Fruit fly (Drosophila melanogaster) whole organism, embryonic: Measurements from ENCODE around the gene CG14820.
A peak's percentile ranks its signal among the peaks of the same experiment; 100 is the strongest.

Experiments used
- Antp ChIP-seq: fragments of 200-800 bp; sonication (Bioruptor generic); optimal IDR thresholded peaks from 3 replicates; lab custom pipeline; 2016; ENCODE audit warnings: missing biosample characterization, missing genetic modification characterization
- CG10209 ChIP-seq: fragments of 200-800 bp; sonication (Bioruptor generic); optimal IDR thresholded peaks from 3 replicates; lab custom pipeline; 2017; ENCODE audit warnings: missing biosample characterization, mild to moderate bottlenecking, missing genetic modification characterization, missing genetic modification reagents
- CG11504 ChIP-seq: fragments of 200-800 bp; sonication (Bioruptor generic); optimal IDR thresholded peaks from 3 replicates; lab custom pipeline; 2019; ENCODE audit warnings: missing biosample characterization, mild to moderate bottlenecking, missing genetic modification characterization, moderate library complexity
- CG17186 ChIP-seq: fragments of 200-800 bp; sonication (Bioruptor generic); optimal IDR thresholded peaks from 3 replicates; lab custom pipeline; 2017; ENCODE audit warnings: missing biosample characterization, missing genetic modification reagents, missing genetic modification characterization
- CG17328 ChIP-seq: fragments of 200-800 bp; sonication (Bioruptor generic); IDR thresholded peaks from 2 replicates; pipeline ENCODE4 v1.3.6; 2022; ENCODE audit warnings: missing biosample characterization, missing genetic modification characterization
- CG18476 ChIP-seq: fragments of 200-800 bp; sonication (Bioruptor generic); optimal IDR thresholded peaks from 2 replicates; lab custom pipeline; 2016; ENCODE audit warnings: missing biosample characterization, mild to moderate bottlenecking, missing genetic modification characterization
- CG2889 ChIP-seq: fragments of 200-800 bp; sonication (Bioruptor generic); IDR thresholded peaks from 3 replicates; pipeline ENCODE4 v1.3.6; 2022; ENCODE audit warnings: missing biosample characterization, missing genetic modification characterization
- CG34376 ChIP-seq: fragments of 200-800 bp; sonication (Bioruptor generic); optimal IDR thresholded peaks from 2 replicates; lab custom pipeline; 2018; ENCODE audit warnings: missing biosample characterization, mild to moderate bottlenecking, missing genetic modification characterization
- CG4617 ChIP-seq: fragments of 200-800 bp; sonication (Bioruptor generic); optimal IDR thresholded peaks from 3 replicates; lab custom pipeline; 2016; ENCODE audit warnings: missing biosample characterization, missing genetic modification characterization, borderline replicate concordance
- CG4854 ChIP-seq: fragments of 200-800 bp; sonication (Bioruptor generic); optimal IDR thresholded peaks from 2 replicates; lab custom pipeline; 2016; ENCODE audit warnings: missing biosample characterization, missing genetic modification characterization, inconsistent platforms
- CG8089 ChIP-seq: fragments of 200-800 bp; sonication (Bioruptor generic); optimal IDR thresholded peaks from 3 replicates; lab custom pipeline; 2016; ENCODE audit warnings: missing biosample characterization, missing genetic modification characterization
- CG8388 ChIP-seq: fragments of 200-800 bp; sonication (Bioruptor generic); optimal IDR thresholded peaks from 2 replicates; lab custom pipeline; 2019; ENCODE audit warnings: missing biosample characterization, mild to moderate bottlenecking, missing genetic modification characterization, moderate library complexity
- CG8944 ChIP-seq: fragments of 200-800 bp; sonication (Bioruptor generic); optimal IDR thresholded peaks from 3 replicates; lab custom pipeline; 2016; ENCODE audit warnings: missing biosample characterization, missing genetic modification characterization
- CG9727 ChIP-seq: fragments of 200-800 bp; sonication (Bioruptor generic); optimal IDR thresholded peaks from 3 replicates; lab custom pipeline; 2017; ENCODE audit warnings: missing biosample characterization, mild to moderate bottlenecking, missing genetic modification characterization
- CG9876 ChIP-seq: fragments of 200-800 bp; sonication (Bioruptor generic); optimal IDR thresholded peaks from 2 replicates; lab custom pipeline; 2016; ENCODE audit warnings: missing biosample characterization, missing genetic modification characterization
- Chrac-16 ChIP-seq: fragments of 200-800 bp; sonication (Bioruptor generic); optimal IDR thresholded peaks from 3 replicates; lab custom pipeline; 2016; ENCODE audit warnings: missing biosample characterization, missing genetic modification characterization
- HLH54F ChIP-seq: fragments of 200-800 bp; sonication (Bioruptor generic); optimal IDR thresholded peaks from 3 replicates; lab custom pipeline; 2016; ENCODE audit warnings: missing biosample characterization, missing genetic modification characterization
- Hr51 ChIP-seq, 2 experiments: fragments of 200-800 bp; sonication (Bioruptor generic); optimal IDR thresholded peaks; 2 replicates in 1 of 2; 3 replicates in 1 of 2; lab custom pipeline; 2016 to 2018; ENCODE audit warnings: missing biosample characterization in 2 of 2, missing genetic modification characterization in 2 of 2, mild to moderate bottlenecking in 1 of 2, moderate library complexity in 1 of 2
- Kr ChIP-seq: fragments of 200-800 bp; sonication (Bioruptor generic); optimal IDR thresholded peaks from 2 replicates; lab custom pipeline; 2017; ENCODE audit warnings: missing biosample characterization, mild to moderate bottlenecking, missing genetic modification characterization
- Lim3 ChIP-seq: fragments of 200-800 bp; sonication (Bioruptor generic); IDR thresholded peaks from 2 replicates; pipeline ENCODE4 v1.3.6; 2022; ENCODE audit warnings: missing biosample characterization, missing genetic modification characterization
- MBD-R2 ChIP-seq: fragments of 200-800 bp; sonication (Bioruptor generic); IDR thresholded peaks from 2 replicates; pipeline ENCODE4 v1.3.6; 2022; ENCODE audit warnings: missing biosample characterization, missing genetic modification characterization
- Max ChIP-seq: fragments of 200-800 bp; sonication (Bioruptor generic); optimal IDR thresholded peaks from 2 replicates; lab custom pipeline; 2016; ENCODE audit warnings: missing biosample characterization, mild to moderate bottlenecking, missing genetic modification characterization
- Myb ChIP-seq: fragments of 200-800 bp; sonication (Bioruptor generic); optimal IDR thresholded peaks from 2 replicates; lab custom pipeline; 2016; ENCODE audit warnings: missing biosample characterization, missing genetic modification characterization
- NC2α ChIP-seq: fragments of 200-800 bp; sonication (Bioruptor generic); optimal IDR thresholded peaks from 2 replicates; lab custom pipeline; 2016; ENCODE audit warnings: missing biosample characterization, missing genetic modification characterization
- Oaz ChIP-seq: fragments of 200-800 bp; sonication (Bioruptor generic); IDR thresholded peaks from 2 replicates; pipeline ENCODE4 v1.3.6; 2022; ENCODE audit warnings: missing biosample characterization, missing genetic modification characterization
- Oli ChIP-seq: fragments of 200-800 bp; sonication (Bioruptor generic); optimal IDR thresholded peaks from 2 replicates; lab custom pipeline; 2018; ENCODE audit warnings: missing biosample characterization, mild to moderate bottlenecking, missing genetic modification characterization, moderate library complexity
- Rx ChIP-seq: fragments of 200-800 bp; sonication (Bioruptor generic); IDR thresholded peaks from 2 replicates; pipeline ENCODE4 v1.3.6; 2022; ENCODE audit warnings: missing biosample characterization, missing genetic modification characterization
- TFAM ChIP-seq: fragments of 200-800 bp; sonication (Bioruptor generic); optimal IDR thresholded peaks from 2 replicates; lab custom pipeline; 2017; ENCODE audit warnings: missing biosample characterization, missing genetic modification characterization, inconsistent platforms
- Usf ChIP-seq: fragments of 200-800 bp; sonication (Bioruptor generic); optimal IDR thresholded peaks from 2 replicates; lab custom pipeline; 2017; ENCODE audit warnings: missing genotype, missing biosample characterization, missing genetic modification characterization
- bab2 ChIP-seq: fragments of 200-800 bp; sonication (Bioruptor generic); optimal IDR thresholded peaks from 2 replicates; lab custom pipeline; 2016; ENCODE audit warnings: missing biosample characterization, missing genetic modification characterization
- bowl ChIP-seq: fragments of 200-800 bp; sonication (Bioruptor generic); IDR thresholded peaks from 2 replicates; pipeline ENCODE4 v1.3.6; 2022; ENCODE audit warnings: missing biosample characterization, missing genetic modification characterization
- ci ChIP-seq: fragments of 200-800 bp; sonication (Bioruptor generic); IDR thresholded peaks from 3 replicates; pipeline ENCODE4 v1.3.6; 2022; ENCODE audit warnings: missing biosample characterization, missing genetic modification characterization
- crp ChIP-seq, 2 experiments: fragments of 200-800 bp; sonication (Bioruptor generic); optimal IDR thresholded peaks; 2 replicates in 1 of 2; 3 replicates in 1 of 2; lab custom pipeline; 2017; ENCODE audit warnings: missing biosample characterization in 2 of 2, missing genetic modification characterization in 2 of 2, mild to moderate bottlenecking in 1 of 2, moderate library complexity in 1 of 2
- ewg ChIP-seq: fragments of 200-800 bp; sonication (Bioruptor generic); optimal IDR thresholded peaks from 3 replicates; lab custom pipeline; 2017; ENCODE audit warnings: mild to moderate bottlenecking, missing biosample characterization, missing genetic modification reagents, missing genetic modification characterization
- gce ChIP-seq: fragments of 200-800 bp; sonication (Bioruptor generic); IDR thresholded peaks from 3 replicates; pipeline ENCODE4 v1.3.6; 2022; ENCODE audit warnings: missing biosample characterization, missing genetic modification characterization
- grn ChIP-seq: fragments of 200-800 bp; sonication (Bioruptor generic); optimal IDR thresholded peaks from 3 replicates; lab custom pipeline; 2017; ENCODE audit warnings: missing biosample characterization, missing genetic modification characterization
- lilli ChIP-seq: fragments of 200-800 bp; sonication (Bioruptor generic); optimal IDR thresholded peaks from 3 replicates; lab custom pipeline; 2016; ENCODE audit warnings: missing biosample characterization, missing genetic modification characterization
- lov ChIP-seq, 2 experiments: fragments of 200-800 bp in 1 of 2; fragments of >200 bp in 1 of 2; sonication (Bioruptor generic) in 1 of 2; IDR thresholded peaks in 1 of 2; optimal IDR thresholded peaks in 1 of 2; 2 replicates in 1 of 2; 3 replicates in 1 of 2; pipeline versions ENCODE4 v1.3.6 to Lab custom; 2017 to 2022; ENCODE audit warnings: missing biosample characterization in 1 of 2, missing genetic modification characterization in 1 of 2
- mld ChIP-seq: fragments of 200-800 bp; sonication (Bioruptor generic); IDR thresholded peaks from 3 replicates; pipeline ENCODE4 v1.3.6; 2022; ENCODE audit warnings: missing biosample characterization, missing genetic modification characterization; ENCODE audit not compliant: partially characterized antibody
- nmo ChIP-seq: fragments of 200-800 bp; sonication (Bioruptor generic); optimal IDR thresholded peaks from 2 replicates; lab custom pipeline; 2018; ENCODE audit warnings: missing biosample characterization, mild to moderate bottlenecking, missing genetic modification characterization, moderate library complexity
- phol ChIP-seq: fragments of 200-800 bp; sonication (Bioruptor generic); optimal IDR thresholded peaks from 3 replicates; lab custom pipeline; 2018; ENCODE audit warnings: missing biosample characterization, mild to moderate bottlenecking, missing genetic modification characterization, moderate library complexity
- pum ChIP-seq: fragments of 200-800 bp; sonication (Bioruptor generic); optimal IDR thresholded peaks from 2 replicates; lab custom pipeline; 2016; ENCODE audit warnings: missing biosample characterization, missing genetic modification characterization
- sim ChIP-seq: fragments of 200-800 bp; sonication (Bioruptor generic); IDR thresholded peaks from 2 replicates; pipeline ENCODE4 v1.3.6; 2022; ENCODE audit warnings: missing biosample characterization, missing genetic modification characterization
- sima ChIP-seq: fragments of 200-800 bp; sonication (Bioruptor generic); optimal IDR thresholded peaks from 2 replicates; lab custom pipeline; 2016; ENCODE audit warnings: missing biosample characterization, missing genetic modification characterization
- sisA ChIP-seq: fragments of 200-800 bp; sonication (Bioruptor generic); IDR thresholded peaks from 2 replicates; pipeline ENCODE4 v1.3.6; 2022; ENCODE audit warnings: missing biosample characterization, missing genetic modification characterization
- stc ChIP-seq: fragments of 200-800 bp; sonication (Bioruptor generic); IDR thresholded peaks from 2 replicates; pipeline ENCODE4 v1.3.6; 2022; ENCODE audit warnings: missing biosample characterization, missing genetic modification characterization
- tap ChIP-seq: fragments of 200-800 bp; optimal IDR thresholded peaks from 3 replicates; lab custom pipeline; 2019; ENCODE audit warnings: missing biosample characterization, mild to moderate bottlenecking, missing genetic modification characterization, moderate library complexity
- tll ChIP-seq, 2 experiments: fragments of 200-800 bp in 1 of 2; fragments of >200 bp in 1 of 2; sonication (Bioruptor generic) in 1 of 2; optimal IDR thresholded peaks; 2 replicates each; lab custom pipeline; 2017 to 2019; ENCODE audit warnings: missing biosample characterization in 2 of 2, missing genetic modification characterization in 2 of 2, mild to moderate bottlenecking in 1 of 2, moderate library complexity in 1 of 2
- tna ChIP-seq: fragments of 200-800 bp; sonication (Bioruptor generic); IDR thresholded peaks from 2 replicates; pipeline ENCODE4 v1.3.6; 2022; ENCODE audit warnings: missing biosample characterization, missing genetic modification characterization; ENCODE audit not compliant: partially characterized antibody
- tx ChIP-seq: fragments of 200-800 bp; sonication (Bioruptor generic); optimal IDR thresholded peaks from 2 replicates; lab custom pipeline; 2016; ENCODE audit warnings: missing biosample characterization, missing genetic modification characterization

Gene CG14820

DNA sequence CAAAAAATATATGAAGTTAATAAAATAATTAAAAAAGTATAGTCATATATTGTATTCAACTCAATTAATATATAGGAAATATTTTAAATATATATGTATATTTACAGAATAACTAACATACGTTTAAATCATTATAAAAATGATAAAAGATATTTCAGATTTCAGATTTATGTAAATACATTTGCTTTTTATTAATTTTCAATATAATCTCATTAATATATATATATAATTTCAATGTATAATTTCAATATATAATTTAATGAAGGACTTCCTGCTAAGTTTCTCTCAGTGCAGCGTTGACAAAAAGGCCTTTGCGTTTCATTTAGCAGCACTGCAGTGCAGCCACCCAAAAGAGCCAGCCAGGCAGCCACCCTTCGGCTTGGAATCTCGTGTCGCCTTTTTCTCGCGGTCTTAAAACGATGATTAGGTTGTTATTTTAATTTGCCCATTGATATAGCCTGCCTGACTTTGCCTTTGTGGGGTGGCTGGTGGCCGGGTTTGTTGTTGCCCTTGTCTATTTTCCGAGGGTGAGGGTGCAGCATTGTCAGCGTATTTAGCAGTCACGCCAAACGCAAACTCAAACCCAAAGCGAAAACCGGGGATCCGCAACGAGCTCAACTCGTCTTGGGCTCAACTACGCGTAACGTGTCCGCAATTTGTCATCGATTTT lies 46.9 kb upstream of the CG14820 start (continued):
- no peak for TF ChIP-seq CG8944 (GFP tag; lab: Kevin White, UChicago)
- no peak for TF ChIP-seq sim
- TF ChIP-seq CG8089 (GFP tag; lab: Kevin White, UChicago): no peak
- no peak for TF ChIP-seq CG17328
- TF ChIP-seq CG4854 (GFP tag; lab: Kevin White, UChicago): no peak
- TF ChIP-seq sima (GFP tag; lab: Kevin White, UChicago): no peak
- TF ChIP-seq ci (GFP tag; lab: Robert Waterston, UW): no peak
- TF ChIP-seq Rx (GFP tag; lab: Robert Waterston, UW): no peak
- no peak for TF ChIP-seq tna (GFP tag; lab: Robert Waterston, UW)
- TF ChIP-seq Oli (tag; lab: Kevin White, UChicago): peak; percentile 46
- no peak for TF ChIP-seq HLH54F (GFP tag; lab: Kevin White, UChicago)
- TF ChIP-seq Usf (GFP tag; lab: Kevin White, UChicago): no peak
- TF ChIP-seq Antp (GFP tag; lab: Kevin White, UChicago): no peak
- TF ChIP-seq mld (GFP tag; lab: Robert Waterston, UW): no peak
- TF ChIP-seq ewg: no peak
- peak; percentile 52 for TF ChIP-seq phol (tag; lab: Kevin White, UChicago)
- no peak for TF ChIP-seq Max
- TF ChIP-seq bowl: no peak
- TF ChIP-seq Myb (GFP tag; lab: Kevin White, UChicago): no peak
- no peak for TF ChIP-seq crp (GFP tag; optimal IDR thresholded peaks at IDR 0.05; lab: Kevin White, UChicago)
- no peak for TF ChIP-seq CG9876 (GFP tag; lab: Kevin White, UChicago)
- TF ChIP-seq CG17186: no peak
- TF ChIP-seq CG8388 (GFP tag; lab: Kevin White, UChicago): peak; percentile 65
- TF ChIP-seq TFAM (GFP tag; lab: Kevin White, UChicago): no peak
- TF ChIP-seq CG2889 (GFP tag; lab: Robert Waterston, UW): no peak
- peak; percentile 66 for TF ChIP-seq CG11504 (tag; lab: Kevin White, UChicago)
- TF ChIP-seq nmo (GFP tag; lab: Kevin White, UChicago): peak; percentile 60
- TF ChIP-seq MBD-R2 (GFP tag; lab: Robert Waterston, UW): no peak
- TF ChIP-seq Chrac-16: no peak
- peak; percentile 52 for TF ChIP-seq CG9727
- no peak for TF ChIP-seq tll (GFP tag; optimal IDR thresholded peaks at IDR 0.05; lab: Kevin White, UChicago)
- TF ChIP-seq Kr (GFP tag; lab: Kevin White, UChicago): no peak
- no peak for TF ChIP-seq tap
- no peak for TF ChIP-seq grn (GFP tag; lab: Kevin White, UChicago)
- TF ChIP-seq stc (GFP tag; lab: Robert Waterston, UW): no peak
- no peak for TF ChIP-seq CG34376
- no peak for TF ChIP-seq CG4617 (GFP tag; lab: Kevin White, UChicago)
- TF ChIP-seq gce (GFP tag; lab: Robert Waterston, UW): no peak
- no peak for TF ChIP-seq lov (optimal IDR thresholded peaks at IDR 0.05; lab: Kevin White, UChicago)
- no peak for TF ChIP-seq lov (GFP tag; IDR thresholded peaks at IDR 0.05; lab: Robert Waterston, UW)
- no peak for TF ChIP-seq CG18476 (GFP tag; lab: Kevin White, UChicago)
- TF ChIP-seq Hr51 (GFP tag; optimal IDR thresholded peaks at IDR 0.05; lab: Kevin White, UChicago): peak in 1 of 2 experiments; percentile 25
- TF ChIP-seq NC2α (GFP tag; lab: Kevin White, UChicago): no peak
- peak; percentile 45 for TF ChIP-seq CG10209 (GFP tag; lab: Kevin White, UChicago)
- no peak for TF ChIP-seq pum (GFP tag; lab: Kevin White, UChicago)
- no peak for TF ChIP-seq lilli (GFP tag; lab: Kevin White, UChicago)
- TF ChIP-seq bab2: no peak
- TF ChIP-seq Oaz (GFP tag; lab: Robert Waterston, UW): no peak
- no peak for TF ChIP-seq tx (GFP tag; lab: Kevin White, UChicago)
- no peak for TF ChIP-seq Lim3 (GFP tag; lab: Robert Waterston, UW)
- no peak for TF ChIP-seq sisA (GFP tag; lab: Robert Waterston, UW)
